Fruit fly (Drosophila melanogaster): ENCODE data around the gene CG34328.

Gene CG34328

DNA sequence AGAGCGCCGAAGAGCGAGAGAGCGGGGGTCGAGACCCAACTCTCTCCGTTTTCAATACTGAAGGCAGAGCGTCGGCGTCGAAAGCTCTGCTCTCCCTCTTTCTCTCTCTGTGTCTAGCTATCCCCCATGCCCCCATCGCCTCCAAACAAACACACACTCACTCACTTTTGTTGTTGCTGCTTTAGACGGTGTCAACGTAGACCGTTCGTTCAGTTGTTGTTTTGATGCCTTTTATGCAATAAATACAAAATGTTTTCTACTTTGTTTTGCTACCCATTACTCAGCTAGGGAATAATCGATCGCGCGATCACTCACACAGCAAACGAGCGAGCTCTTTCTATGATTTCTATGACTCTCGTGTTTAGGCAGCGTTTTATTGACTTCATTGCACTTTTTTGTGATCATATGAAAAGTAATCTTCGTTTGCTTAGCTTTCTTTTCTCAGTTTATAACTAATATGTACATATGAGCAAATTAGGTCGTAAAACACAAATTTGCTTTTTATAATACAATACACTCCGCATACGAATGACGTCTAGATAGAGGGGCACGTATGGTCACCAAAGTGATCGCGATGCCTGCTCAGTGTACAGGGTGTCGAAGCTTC, 4.9 kb upstream of the CG34328 start (continued):
- TF ChIP-seq vnd (GFP tag; IDR thresholded peaks at IDR 0.05; ENCODE audit: partially characterized antibody) = no peak
- TF ChIP-seq CG1602 (GFP tag; optimal IDR thresholded peaks at IDR 0.05) = no peak
- TF ChIP-seq Sox100B (GFP tag; optimal IDR thresholded peaks at IDR 0.05) = peak; percentile 56
- TF ChIP-seq Optix (GFP tag; IDR thresholded peaks at IDR 0.05) = no peak
- TF ChIP-seq CHES-1-like (GFP tag; optimal IDR thresholded peaks at IDR 0.05) = peak; percentile 11
- TF ChIP-seq E2f2 (GFP tag; IDR thresholded peaks at IDR 0.05) = no peak
- TF ChIP-seq CG32772 (GFP tag; IDR thresholded peaks at IDR 0.05) = peak; percentile 38
- no peak for TF ChIP-seq Neu2 (GFP tag; optimal IDR thresholded peaks at IDR 0.05; ENCODE audit: borderline replicate concordance)
- peak; percentile 49 for TF ChIP-seq CG18619 (GFP tag; optimal IDR thresholded peaks at IDR 0.05)
- peak; percentile 72 for TF ChIP-seq sens (GFP tag)
- TF ChIP-seq Elba2 (GFP tag; optimal IDR thresholded peaks at IDR 0.05) = no peak
- no peak for TF ChIP-seq rib (GFP tag; IDR thresholded peaks at IDR 0.05)
- 0 out of 2 replicates have a peak, but pooled peaks have one; percentile 6 for TF ChIP-seq E2f1 (GFP tag; IDR thresholded peaks at IDR 0.05)
- peak; percentile 30 for TF ChIP-seq CG7556 (GFP tag; optimal IDR thresholded peaks at IDR 0.05)
- no peak for TF ChIP-seq CG8388 (GFP tag; optimal IDR thresholded peaks at IDR 0.05)
- TF ChIP-seq Dll (GFP tag; IDR thresholded peaks at IDR 0.05; ENCODE audit: partially characterized antibody) = 0 out of 4 replicates have a peak, but pooled peaks have one; percentile 31
- no peak for TF ChIP-seq CG14965 (GFP tag; optimal IDR thresholded peaks at IDR 0.05; ENCODE audit: borderline replicate concordance)
- TF ChIP-seq CG11504 (tag; optimal IDR thresholded peaks at IDR 0.05) = peak; percentile 35
- peak; percentile 26 for TF ChIP-seq Sox102F (GFP tag; optimal IDR thresholded peaks at IDR 0.05)
- peak; percentile 2 for TF ChIP-seq CG1603 (tag; optimal IDR thresholded peaks at IDR 0.05)
- no peak for TF ChIP-seq CG31441 (GFP tag; IDR thresholded peaks at IDR 0.05)
- TF ChIP-seq HLH54F (GFP tag; optimal IDR thresholded peaks at IDR 0.05) = peak; percentile 22
- TF ChIP-seq dpn (GFP tag; optimal IDR thresholded peaks at IDR 0.05) = peak in 1 of 2 experiments; percentile 34
- TF ChIP-seq CG11696 (GFP tag; IDR thresholded peaks at IDR 0.05) = no peak
- TF ChIP-seq sna (GFP tag; IDR thresholded peaks at IDR 0.05; ENCODE audit: partially characterized antibody) = peak; percentile 46; the same call in 1 of the 2 replicates
- no peak for TF ChIP-seq ac (GFP tag; optimal IDR thresholded peaks at IDR 0.05)
- no peak for TF ChIP-seq CG15479 (GFP tag; optimal IDR thresholded peaks at IDR 0.05)
- peak in 1 of 2 experiments; percentile 5 for TF ChIP-seq bsh (GFP tag; optimal IDR thresholded peaks at IDR 0.05)
- TF ChIP-seq klu (GFP tag; IDR thresholded peaks at IDR 0.05) = no peak
- TF ChIP-seq CG31224 (GFP tag; IDR thresholded peaks at IDR 0.05) = no peak
- no peak for TF ChIP-seq CG15601 (tag; optimal IDR thresholded peaks at IDR 0.05)
- no peak for TF ChIP-seq Max (GFP tag; optimal IDR thresholded peaks at IDR 0.05)
- TF ChIP-seq dimm (GFP tag; IDR thresholded peaks at IDR 0.05) = no peak
- peak; percentile 17 for TF ChIP-seq CG2712 (tag; optimal IDR thresholded peaks at IDR 0.05)
- TF ChIP-seq pb (GFP tag; optimal IDR thresholded peaks at IDR 0.05) = peak; percentile 4
- TF ChIP-seq CG9876 (GFP tag; optimal IDR thresholded peaks at IDR 0.05) = no peak
- peak; percentile 18 for TF ChIP-seq Dip3 (GFP tag; optimal IDR thresholded peaks at IDR 0.05)
- TF ChIP-seq CG3065 (GFP tag; optimal IDR thresholded peaks at IDR 0.05) = no peak
- peak; percentile 36 for TF ChIP-seq mam (GFP tag; optimal IDR thresholded peaks at IDR 0.05)
- no peak for TF ChIP-seq CG3995 (GFP tag; optimal IDR thresholded peaks at IDR 0.05)
- TF ChIP-seq nmo (GFP tag; optimal IDR thresholded peaks at IDR 0.05) = peak; percentile 65
- TF ChIP-seq wek (GFP tag; optimal IDR thresholded peaks at IDR 0.05) = no peak
- TF ChIP-seq emc (GFP tag; optimal IDR thresholded peaks at IDR 0.05) = peak; percentile 8
- peak; percentile 1 for TF ChIP-seq Camta (GFP tag; optimal IDR thresholded peaks at IDR 0.05)
- TF ChIP-seq CG17361 (GFP tag; IDR thresholded peaks at IDR 0.05) = peak; percentile 32; the same call in 2 of the 3 replicates
- no peak for TF ChIP-seq CG13296 (GFP tag; optimal IDR thresholded peaks at IDR 0.05)
- TF ChIP-seq tgo (GFP tag; IDR thresholded peaks at IDR 0.05) = no peak
- TF ChIP-seq CG8290 (GFP tag; optimal IDR thresholded peaks at IDR 0.05) = no peak
- peak in 1 of 2 experiments; percentile 34 for TF ChIP-seq CG8290 (tag; optimal IDR thresholded peaks at IDR 0.05)
- TF ChIP-seq CG34224 (GFP tag; IDR thresholded peaks at IDR 0.05; ENCODE audit: partially characterized antibody) = peak; percentile 43; the same call in 1 of the 3 replicates

Measured in whole organism, embryonic.